Fruit fly (Drosophila melanogaster) Kc167 (cell line): ENCODE measurements around the gene CG18814.

ENCODE experiments used
- Myc ChIP-seq: fragments of >200 bp; optimal IDR thresholded peaks from 2 replicates; lab custom pipeline; 2017; ENCODE audit warnings: missing external identifiers
- Sin3A ChIP-seq: fragments of >200 bp; optimal IDR thresholded peaks from 2 replicates; lab custom pipeline; 2018; ENCODE audit warnings: missing external identifiers
- h ChIP-seq: fragments of >200 bp; optimal IDR thresholded peaks from 3 replicates; lab custom pipeline; 2018; ENCODE audit warnings: missing external identifiers
- insv ChIP-seq: fragments of >200 bp; optimal IDR thresholded peaks from 3 replicates; lab custom pipeline; 2018; ENCODE audit warnings: missing external identifiers
- psq ChIP-seq: fragments of >200 bp; optimal IDR thresholded peaks from 2 replicates; lab custom pipeline; 2017; ENCODE audit warnings: missing external identifiers
- ttk ChIP-seq: sonication (Bioruptor generic); optimal IDR thresholded peaks from 2 replicates; lab custom pipeline; 2017; ENCODE audit warnings: missing external identifiers

dm6 chr3L:16364182-16364581 is 5.4 kb upstream of the CG18814 start:
- TF ChIP-seq psq (lab: Kevin White, UChicago) (no peak), Myc (lab: Kevin White, UChicago) (no peak), h (no peak), ttk (lab: Kevin White, UChicago) (no peak), Sin3A (lab: Kevin White, UChicago) (no peak), insv (lab: Kevin White, UChicago) (no peak)
